Worm (Caenorhabditis elegans) whole organism, dauer: Measurements from ENCODE around the gene lgc-9.

Experiments
- unc-62 ChIP-seq: sonication (generic microtip); optimal IDR thresholded peaks from 2 replicates; lab custom pipeline; 2017; ENCODE audit warnings: missing biosample characterization, missing genetic modification reagents, missing genetic modification characterization

Gene lgc-9

DNA sequence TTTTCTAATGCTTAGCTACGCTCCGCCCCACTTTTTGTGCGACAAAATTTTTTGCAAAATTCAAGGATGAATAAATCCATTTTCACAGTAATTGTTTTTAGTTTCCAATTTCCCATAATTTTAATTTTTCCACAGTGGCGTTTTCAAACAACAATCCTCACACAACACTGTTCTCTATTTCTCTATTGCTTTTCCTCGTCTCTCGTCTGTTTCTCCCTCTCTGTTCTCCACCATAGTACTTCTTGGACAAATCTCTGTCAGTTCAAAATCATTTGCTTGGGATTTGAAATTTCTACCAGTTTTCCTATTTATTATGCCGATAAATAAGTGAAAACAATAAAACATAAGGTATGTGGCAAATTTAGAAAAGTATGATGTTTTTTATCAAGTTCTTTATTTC, 47.8 kb downstream of the lgc-9 start, which contains the start of gene F58E2.4:
F58E2.4 (plus strand) TSS at position 134 of the 400 bp plus-strand sequence.
- no peak for TF ChIP-seq unc-62 (GFP tag; lab: Kevin White, UChicago)

- TF ChIP-seq unc-62 (GFP tag; lab: Kevin White, UChicago), result no peak
These were observed 51.6 kb downstream of the lgc-9 start, which contains the start of gene F58E2.3 for ce11 chrIV:3467128-3467527. Gene F58E2.3, plus strand, starts transcription at chrIV:3467428.

ce11 chrIV:3467751-3468150, 52.3 kb downstream of the lgc-9 start:
- TF ChIP-seq unc-62 (GFP tag; lab: Kevin White, UChicago), result no peak
